Fruit fly (Drosophila melanogaster) whole organism: Measurements from ENCODE around the gene Fas2.

Experiments used
- CG8478 ChIP-seq: fragments of >200 bp; optimal IDR thresholded peaks from 2 replicates; lab custom pipeline; 2018; ENCODE audit warnings: inconsistent platforms
- pan ChIP-seq: fragments of >200 bp; optimal IDR thresholded peaks from 2 replicates; lab custom pipeline; 2017
- psq ChIP-seq: fragments of >200 bp; optimal IDR thresholded peaks from 2 replicates; lab custom pipeline; 2017
- usp ChIP-seq: fragments of >200 bp; optimal IDR thresholded peaks from 2 replicates; lab custom pipeline; 2017; ENCODE audit warnings: missing biosample characterization, missing genetic modification characterization, mixed read lengths

DNA sequence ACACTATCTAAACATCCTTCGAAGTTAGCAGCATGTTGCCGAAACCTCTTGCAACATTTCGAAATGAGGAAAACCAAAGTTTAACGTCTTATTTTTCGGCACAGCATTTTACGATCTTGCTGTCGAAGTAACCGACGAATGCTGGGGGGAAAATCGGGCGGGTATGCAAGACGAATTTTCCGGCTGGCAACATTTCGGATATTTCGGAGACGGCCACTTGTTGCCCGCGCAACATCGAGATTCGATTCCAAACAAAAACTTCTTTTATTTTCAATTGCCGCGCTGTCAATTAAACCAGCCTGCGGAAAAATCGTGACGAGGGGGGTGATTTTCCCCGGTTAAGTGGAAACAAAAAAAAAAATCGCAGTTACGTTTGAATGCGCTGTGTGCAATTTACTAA is 871 bp upstream of the Fas2 start:
- no peak for TF ChIP-seq CG8478 (lab: Kevin White, UChicago)
- TF ChIP-seq usp (GFP tag; lab: Kevin White, UChicago), result no peak
- TF ChIP-seq pan (lab: Kevin White, UChicago), result no peak
- TF ChIP-seq psq (lab: Kevin White, UChicago), result no peak
